Worm (Caenorhabditis elegans) whole organism, L3 larva: Measurements from ENCODE around the gene K08H2.2.

Experiments used
- elt-1 ChIP-seq: fragments of 150-350 bp; optimal IDR thresholded peaks from 2 replicates; lab custom pipeline; 2014; ENCODE audit warnings: missing biosample characterization, missing genetic modification characterization
- jun-1 ChIP-seq: fragments of 150-350 bp; optimal IDR thresholded peaks from 2 replicates; lab custom pipeline; 2014; ENCODE audit warnings: missing biosample characterization, missing genetic modification reagents, missing genetic modification characterization
- zag-1 ChIP-seq: fragments of 150-350 bp; optimal IDR thresholded peaks from 2 replicates; lab custom pipeline; 2014; ENCODE audit warnings: missing biosample characterization, missing genetic modification characterization
- ztf-11 ChIP-seq: fragments of 150-350 bp; optimal IDR thresholded peaks from 2 replicates; lab custom pipeline; 2014; ENCODE audit warnings: missing biosample characterization, missing genetic modification characterization

- TF ChIP-seq zag-1 (tag; lab: Kevin White, UChicago) (no peak), elt-1 (tag; lab: Kevin White, UChicago) (no peak), ztf-11 (tag; lab: Kevin White, UChicago) (no peak), jun-1 (tag; lab: Kevin White, UChicago) (no peak)
Observed at ce11 chrX:13269586-13269985, 34.8 kb upstream of the K08H2.2 start, which contains the start of gene cyp-14A2.
